Fruit fly (Drosophila melanogaster) whole organism, pupa: ENCODE data around the gene CkIIalpha-i3.

Experiments
- CG10348 ChIP-seq: fragments of 200-800 bp; sonication (Bioruptor generic); IDR thresholded peaks from 2 replicates; pipeline ENCODE4 v1.3.6; 2022; ENCODE audit warnings: missing biosample characterization, missing genetic modification characterization
- CG12605 ChIP-seq: fragments of 200-800 bp; sonication (Bioruptor generic); IDR thresholded peaks from 2 replicates; pipeline ENCODE4 v1.3.6; 2022; ENCODE audit warnings: missing biosample characterization, missing genetic modification characterization
- CG13204 ChIP-seq: fragments of 200-800 bp; sonication (Bioruptor generic); optimal IDR thresholded peaks from 2 replicates; lab custom pipeline; 2018; ENCODE audit warnings: missing biosample characterization, mild to moderate bottlenecking, missing genetic modification characterization, moderate library complexity
- CG14655 ChIP-seq: fragments of 200-800 bp; sonication (Bioruptor generic); optimal IDR thresholded peaks from 3 replicates; lab custom pipeline; 2017; ENCODE audit warnings: mild to moderate bottlenecking, missing biosample characterization, missing genetic modification reagents, missing genetic modification characterization
- CG17806 ChIP-seq: fragments of 200-800 bp; sonication (Bioruptor generic); optimal IDR thresholded peaks from 2 replicates; lab custom pipeline; 2018; ENCODE audit warnings: missing biosample characterization, mild to moderate bottlenecking, missing genetic modification characterization, moderate library complexity
- CG34367 ChIP-seq: fragments of 200-800 bp; sonication (Bioruptor generic); optimal IDR thresholded peaks from 2 replicates; lab custom pipeline; 2018; ENCODE audit warnings: missing biosample characterization, mild to moderate bottlenecking, missing genetic modification characterization
- CG4496 ChIP-seq: fragments of 200-800 bp; sonication (Bioruptor generic); IDR thresholded peaks from 3 replicates; pipeline ENCODE4 v1.3.6; 2022; ENCODE audit warnings: missing biosample characterization, missing genetic modification characterization
- CG8301 ChIP-seq: fragments of 200-800 bp; sonication (Bioruptor generic); optimal IDR thresholded peaks from 2 replicates; lab custom pipeline; 2018; ENCODE audit warnings: missing biosample characterization, mild to moderate bottlenecking, missing genetic modification characterization
- EcR ChIP-seq: fragments of 200-800 bp; sonication (Bioruptor generic); optimal IDR thresholded peaks from 3 replicates; lab custom pipeline; 2019; ENCODE audit warnings: missing biosample characterization, missing genetic modification characterization, mild to moderate bottlenecking, moderate library complexity, missing genetic modification reagents
- Ets98B ChIP-seq: fragments of 200-800 bp; sonication (Bioruptor generic); IDR thresholded peaks from 2 replicates; pipeline ENCODE4 v1.3.6; 2022; ENCODE audit warnings: missing biosample characterization, missing genetic modification characterization
- Snoo ChIP-seq: fragments of 200-800 bp; sonication (Bioruptor generic); optimal IDR thresholded peaks from 3 replicates; lab custom pipeline; 2017; ENCODE audit warnings: missing biosample characterization, mild to moderate bottlenecking, missing genetic modification characterization, inconsistent platforms
- fd96Ca ChIP-seq: fragments of 200-800 bp; sonication (Bioruptor generic); IDR thresholded peaks from 3 replicates; pipeline ENCODE4 v1.3.6; 2022; ENCODE audit warnings: missing biosample characterization, missing genetic modification characterization
- rn ChIP-seq: fragments of 200-800 bp; sonication (Bioruptor generic); IDR thresholded peaks from 2 replicates; pipeline ENCODE4 v1.3.6; 2022; ENCODE audit warnings: missing biosample characterization, missing genetic modification characterization

- no peak for TF ChIP-seq CG8301
- TF ChIP-seq fd96Ca (GFP tag; lab: Robert Waterston, UW) = no peak
- TF ChIP-seq CG14655 (GFP tag; lab: Kevin White, UChicago) = no peak
- no peak for TF ChIP-seq rn (GFP tag; lab: Robert Waterston, UW)
- no peak for TF ChIP-seq EcR (GFP tag; lab: Kevin White, UChicago)
- no peak for TF ChIP-seq CG34367
- TF ChIP-seq Snoo (tag; lab: Kevin White, UChicago) = no peak
- peak; percentile 11; the same call in 1 of the 3 replicates for TF ChIP-seq CG4496
- no peak for TF ChIP-seq CG12605 (GFP tag; lab: Robert Waterston, UW)
- TF ChIP-seq CG17806 (tag; lab: Kevin White, UChicago) = no peak
- no peak for TF ChIP-seq Ets98B (GFP tag; lab: Robert Waterston, UW)
- TF ChIP-seq CG13204 = no peak
- no peak for TF ChIP-seq CG10348 (GFP tag; lab: Robert Waterston, UW)
Observed at dm6 chr3L:718378-718777, 8.0 kb upstream of the CkIIalpha-i3 start.
